Worm (Caenorhabditis elegans): Measurements from ENCODE around the gene ZK6.8.

ce11 chrV:358473-358872 is 23.2 kb upstream of the ZK6.8 start:
- TF ChIP-seq lin-15B (tag; optimal IDR thresholded peaks at IDR 0.05): no peak
- no peak for TF ChIP-seq dpl-1 (GFP tag; optimal IDR thresholded peaks at IDR 0.05)
- TF ChIP-seq egl-13 (tag; optimal IDR thresholded peaks at IDR 0.05): no peak
- TF ChIP-seq ztf-11 (tag; optimal IDR thresholded peaks at IDR 0.05): no peak
- TF ChIP-seq rnt-1 (tag; optimal IDR thresholded peaks at IDR 0.05): no peak
- TF ChIP-seq ceh-82 (tag; optimal IDR thresholded peaks at IDR 0.05): no peak
- TF ChIP-seq sox-4 (tag; optimal IDR thresholded peaks at IDR 0.05): no peak
- no peak for TF ChIP-seq elt-2 (tag; optimal IDR thresholded peaks at IDR 0.05)
- TF ChIP-seq egl-27 (tag; optimal IDR thresholded peaks at IDR 0.05): no peak
